Fruit fly (Drosophila melanogaster) whole organism, prepupa: ENCODE measurements around the gene CG17260.

Source experiments
- Blimp-1 ChIP-seq: fragments of 200-800 bp; sonication (Bioruptor generic); optimal IDR thresholded peaks from 3 replicates; lab custom pipeline; 2017; ENCODE audit warnings: missing biosample characterization, missing genetic modification characterization, mild to moderate bottlenecking, moderate library complexity, missing genetic modification reagents
- CG11294 ChIP-seq: fragments of 200-800 bp; sonication (Bioruptor generic); IDR thresholded peaks from 2 replicates; pipeline ENCODE4 v1.3.6; 2022; ENCODE audit warnings: missing biosample characterization, missing genetic modification characterization
- CG1621 ChIP-seq: fragments of 200-800 bp; sonication (Bioruptor generic); optimal IDR thresholded peaks from 3 replicates; lab custom pipeline; 2018; ENCODE audit warnings: missing biosample characterization, mild to moderate bottlenecking, missing genetic modification characterization
- CG16779 ChIP-seq: fragments of 200-800 bp; sonication (Bioruptor generic); optimal IDR thresholded peaks from 3 replicates; lab custom pipeline; 2017; ENCODE audit warnings: missing biosample characterization, mild to moderate bottlenecking, missing genetic modification characterization
- CG31627 ChIP-seq: fragments of 200-800 bp; sonication (Bioruptor generic); optimal IDR thresholded peaks from 3 replicates; lab custom pipeline; 2016; ENCODE audit warnings: missing biosample characterization, missing genetic modification characterization
- CG32006 ChIP-seq: fragments of 200-800 bp; sonication (Bioruptor generic); optimal IDR thresholded peaks from 3 replicates; lab custom pipeline; 2017; ENCODE audit warnings: missing biosample characterization, mild to moderate bottlenecking, missing genetic modification characterization
- CG3919 ChIP-seq: fragments of 200-800 bp; sonication (Bioruptor generic); optimal IDR thresholded peaks from 3 replicates; lab custom pipeline; 2016; ENCODE audit warnings: missing biosample characterization, missing genetic modification characterization
- CG4318 ChIP-seq: fragments of 200-800 bp; sonication (Bioruptor generic); optimal IDR thresholded peaks from 3 replicates; lab custom pipeline; 2017; ENCODE audit warnings: missing biosample characterization, mild to moderate bottlenecking, missing genetic modification characterization
- CG6163 ChIP-seq: fragments of 200-800 bp; sonication (Bioruptor generic); IDR thresholded peaks from 3 replicates; pipeline ENCODE4 v1.3.6; 2022; ENCODE audit warnings: missing biosample characterization, missing genetic modification characterization
- CG6808 ChIP-seq: fragments of 200-800 bp; sonication (Bioruptor generic); optimal IDR thresholded peaks from 3 replicates; lab custom pipeline; 2017; ENCODE audit warnings: missing biosample characterization, missing genetic modification characterization, mild to moderate bottlenecking, moderate library complexity, missing genetic modification reagents
- CG7368 ChIP-seq: fragments of 200-800 bp; sonication (Bioruptor generic); optimal IDR thresholded peaks from 3 replicates; lab custom pipeline; 2016; ENCODE audit warnings: missing biosample characterization, missing genetic modification characterization
- CG8119 ChIP-seq: fragments of 200-800 bp; sonication (Bioruptor generic); IDR thresholded peaks from 3 replicates; pipeline ENCODE4 v1.3.6; 2022; ENCODE audit warnings: missing biosample characterization, missing genetic modification characterization
- CG8319 ChIP-seq: fragments of 200-800 bp; sonication (Bioruptor generic); optimal IDR thresholded peaks from 3 replicates; lab custom pipeline; 2016; ENCODE audit warnings: missing biosample characterization, missing genetic modification characterization
- Eip78C ChIP-seq: fragments of 200-800 bp; sonication (Bioruptor generic); peaks from one replicate; lab custom pipeline; 2016; ENCODE audit warnings: missing biosample characterization, missing genetic modification characterization
- Eip93F ChIP-seq: fragments of 200-800 bp; sonication (Bioruptor generic); optimal IDR thresholded peaks from 2 replicates; lab custom pipeline; 2016; ENCODE audit warnings: missing biosample characterization, mild to moderate bottlenecking, missing genetic modification characterization
- Ets96B ChIP-seq: fragments of 200-800 bp; optimal IDR thresholded peaks from 2 replicates; lab custom pipeline; 2019; ENCODE audit warnings: missing biosample characterization, mild to moderate bottlenecking, missing genetic modification characterization, moderate library complexity
- Hr38 ChIP-seq: sonication (Bioruptor generic); optimal IDR thresholded peaks from 2 replicates; lab custom pipeline; 2016; ENCODE audit warnings: missing biosample characterization, missing genetic modification characterization
- Hr39 ChIP-seq: fragments of 200-800 bp; sonication (Bioruptor generic); optimal IDR thresholded peaks from 2 replicates; lab custom pipeline; 2016; ENCODE audit warnings: missing biosample characterization, missing genetic modification characterization
- Hr4 ChIP-seq: fragments of 200-800 bp; sonication (Bioruptor generic); optimal IDR thresholded peaks from 3 replicates; lab custom pipeline; 2016; ENCODE audit warnings: missing biosample characterization, missing genetic modification characterization
- OdsH ChIP-seq: fragments of 200-800 bp; sonication (Bioruptor generic); optimal IDR thresholded peaks from 3 replicates; lab custom pipeline; 2016; ENCODE audit warnings: missing biosample characterization, missing genetic modification characterization
- Smox ChIP-seq: fragments of 200-800 bp; sonication (Bioruptor generic); optimal IDR thresholded peaks from 3 replicates; lab custom pipeline; 2016; ENCODE audit warnings: missing biosample characterization, missing genetic modification characterization
- Sox102F ChIP-seq: fragments of 200-800 bp; sonication (Bioruptor generic); optimal IDR thresholded peaks from 2 replicates; lab custom pipeline; 2016; ENCODE audit warnings: missing biosample characterization, mild to moderate bottlenecking, missing genetic modification characterization
- acj6 ChIP-seq: fragments of 200-800 bp; sonication (Bioruptor generic); optimal IDR thresholded peaks from 3 replicates; lab custom pipeline; 2016; ENCODE audit warnings: missing biosample characterization, missing genetic modification characterization
- dac ChIP-seq: fragments of 200-800 bp; sonication (Bioruptor generic); optimal IDR thresholded peaks from 2 replicates; lab custom pipeline; 2017; ENCODE audit warnings: missing biosample characterization, mild to moderate bottlenecking, missing genetic modification characterization
- dsx ChIP-seq: fragments of 200-800 bp; optimal IDR thresholded peaks from 3 replicates; lab custom pipeline; 2019; ENCODE audit warnings: missing biosample characterization, mild to moderate bottlenecking, missing genetic modification characterization, moderate library complexity; ENCODE audit not compliant: poor library complexity, severe bottlenecking
- esn ChIP-seq: fragments of 200-800 bp; sonication (Bioruptor generic); optimal IDR thresholded peaks from 2 replicates; lab custom pipeline; 2016; ENCODE audit warnings: missing biosample characterization, mild to moderate bottlenecking, missing genetic modification characterization, moderate library complexity
- fkh ChIP-seq: fragments of 200-800 bp; sonication (Bioruptor generic); optimal IDR thresholded peaks from 3 replicates; lab custom pipeline; 2017; ENCODE audit warnings: missing biosample characterization, mild to moderate bottlenecking, missing genetic modification characterization, moderate library complexity
- lz ChIP-seq: fragments of 200-800 bp; sonication (Bioruptor generic); optimal IDR thresholded peaks from 3 replicates; lab custom pipeline; 2016; ENCODE audit warnings: missing biosample characterization, missing genetic modification characterization
- pdm3 ChIP-seq: fragments of 200-800 bp; sonication (Bioruptor generic); optimal IDR thresholded peaks from 3 replicates; lab custom pipeline; 2016; ENCODE audit warnings: missing biosample characterization, missing genetic modification characterization
- spab ChIP-seq: fragments of 200-800 bp; sonication (Bioruptor generic); optimal IDR thresholded peaks from 2 replicates; lab custom pipeline; 2017; ENCODE audit warnings: missing biosample characterization, mild to moderate bottlenecking, missing genetic modification characterization, missing genetic modification reagents
- ss ChIP-seq, 2 experiments: fragments of 200-800 bp; sonication (Bioruptor generic); optimal IDR thresholded peaks; 2 replicates in 1 of 2; 3 replicates in 1 of 2; lab custom pipeline; 2017 to 2018; ENCODE audit warnings: mild to moderate bottlenecking in 2 of 2, missing biosample characterization in 2 of 2, missing genetic modification characterization in 2 of 2, moderate library complexity in 1 of 2
- svp ChIP-seq: fragments of 200-800 bp; sonication (Bioruptor generic); peaks from one replicate; lab custom pipeline; 2016; ENCODE audit warnings: missing biosample characterization, missing genetic modification characterization
- topi ChIP-seq: fragments of 200-800 bp; sonication (Bioruptor generic); optimal IDR thresholded peaks from 3 replicates; lab custom pipeline; 2016; ENCODE audit warnings: missing biosample characterization, missing genetic modification characterization

Gene CG17260

dm6 chr2L:3012780-3013179 lies 24.2 kb upstream of the CG17260 start (continued):
- peak; percentile 21 for TF ChIP-seq CG1621 (tag; lab: Kevin White, UChicago)
- TF ChIP-seq pdm3 (GFP tag; lab: Kevin White, UChicago): peak; percentile 62
- TF ChIP-seq lz (GFP tag; lab: Kevin White, UChicago): peak; percentile 43
- no peak for TF ChIP-seq CG7368 (GFP tag; lab: Kevin White, UChicago)
- peak; percentile 76 for TF ChIP-seq CG8119 (GFP tag; lab: Robert Waterston, UW)
- peak; percentile 83 for TF ChIP-seq Hr4
- no peak for TF ChIP-seq Blimp-1 (GFP tag; lab: Kevin White, UChicago)
- peak; percentile 54 for TF ChIP-seq topi (GFP tag; lab: Kevin White, UChicago)
- TF ChIP-seq Ets96B: peak; percentile 46
- peak; percentile 89 for TF ChIP-seq CG6163 (GFP tag; lab: Robert Waterston, UW)
- no peak for TF ChIP-seq OdsH (GFP tag; lab: Kevin White, UChicago)
- no peak for TF ChIP-seq CG4318

DNA sequence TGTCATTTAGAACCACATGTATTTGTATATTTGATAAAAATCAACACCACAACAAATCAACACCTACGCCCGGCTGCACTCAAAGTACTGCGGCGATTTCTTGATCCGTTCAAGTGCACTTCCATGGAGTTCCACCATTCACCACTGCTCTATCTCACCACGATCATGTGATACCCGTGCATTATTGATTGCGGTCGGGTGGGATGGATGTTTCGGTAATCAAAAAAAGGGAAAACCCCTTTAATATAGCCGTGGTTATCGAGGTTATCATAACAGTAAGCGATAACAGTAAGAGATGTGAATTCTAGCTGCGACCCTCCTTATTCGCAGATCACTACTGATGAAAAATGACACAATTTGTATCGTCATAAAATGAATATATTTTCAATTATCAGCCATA lies 18.8 kb upstream of the CG17260 start, which contains the start of the genes CG17224 and CG17264:
CG17224 (minus strand) TSS at position 97 of the 400 bp plus-strand sequence.
CG17264 (plus strand) TSS at position 297 of the 400 bp plus-strand sequence.
- TF ChIP-seq lz (GFP tag; lab: Kevin White, UChicago): no peak
- TF ChIP-seq Eip93F (GFP tag; lab: Kevin White, UChicago): no peak
- TF ChIP-seq svp (GFP tag; lab: Kevin White, UChicago): peak; percentile 83

- TF ChIP-seq CG16779 (tag; lab: Kevin White, UChicago) (no peak), esn (GFP tag; lab: Kevin White, UChicago) (peak; percentile 16), dac (no peak), spab (no peak), CG8119 (GFP tag; lab: Robert Waterston, UW) (no peak), CG1621 (tag; lab: Kevin White, UChicago) (peak; percentile 81), Sox102F (GFP tag; lab: Kevin White, UChicago) (no peak), CG6808 (GFP tag; lab: Kevin White, UChicago) (no peak), dsx (GFP tag; lab: Kevin White, UChicago) (no peak), CG8319 (GFP tag; lab: Kevin White, UChicago) (no peak), Eip78C (no peak), CG11294 (GFP tag; lab: Robert Waterston, UW) (no peak), Hr39 (no peak), Hr38 (no peak), Smox (GFP tag; lab: Kevin White, UChicago) (no peak), ss (GFP tag; optimal IDR thresholded peaks at IDR 0.05; lab: Kevin White, UChicago) (no peak)
Measured at dm6 chr2L:3022986-3023385, 14.0 kb upstream of the CG17260 start, which contains the start of the genes alpha4GT1 and Prp40. TSS of gene alpha4GT1 (minus strand) at chr2L:3023141. TSS of gene Prp40 (plus strand) at chr2L:3023226.

dm6 chr2L:3029012-3029411 lies 8.0 kb upstream of the CG17260 start, which contains the start of the genes Sf3b2 and CG17219:
TSS of gene Sf3b2 (minus strand) at chr2L:3029168.
TSS of gene CG17219 (plus strand) at chr2L:3029253.
- TF ChIP-seq acj6 (GFP tag; lab: Kevin White, UChicago) (no peak), CG3919 (no peak), esn (GFP tag; lab: Kevin White, UChicago) (peak; percentile 16), CG31627 (GFP tag; lab: Kevin White, UChicago) (peak; percentile 8)

DNA sequence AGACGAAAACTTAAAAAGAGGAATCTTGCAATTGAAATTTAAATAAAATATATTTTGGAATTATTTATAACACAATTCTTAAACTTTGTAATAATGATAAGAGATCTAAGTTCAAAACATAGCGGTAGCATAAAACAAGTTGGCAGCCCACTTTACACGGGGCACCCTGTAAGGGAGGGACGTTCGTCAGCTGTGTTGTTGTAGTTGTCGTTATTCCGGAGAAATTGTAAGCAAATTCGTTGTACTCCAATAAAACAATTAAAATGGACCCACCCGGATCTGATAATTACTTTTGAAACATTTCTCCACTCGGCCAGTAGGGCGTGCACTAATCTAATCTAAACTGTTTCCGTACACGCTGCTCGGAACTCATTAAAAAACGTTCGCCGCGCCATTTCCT lies 6.7 kb upstream of the CG17260 start, which contains the start of gene GABPI:
GABPI (plus strand) TSS at position 190 of the 400 bp plus-strand sequence.
- peak; percentile 64 for TF ChIP-seq CG1621 (tag; lab: Kevin White, UChicago)
- TF ChIP-seq CG32006 (GFP tag; lab: Kevin White, UChicago): no peak
- no peak for TF ChIP-seq Smox (GFP tag; lab: Kevin White, UChicago)
- TF ChIP-seq esn (GFP tag; lab: Kevin White, UChicago): peak; percentile 35
- TF ChIP-seq spab: no peak
- no peak for TF ChIP-seq fkh (GFP tag; lab: Kevin White, UChicago)
- TF ChIP-seq OdsH (GFP tag; lab: Kevin White, UChicago): no peak
- TF ChIP-seq CG6163 (GFP tag; lab: Robert Waterston, UW): peak; percentile 51; the same call in 2 of the 3 replicates
- no peak for TF ChIP-seq CG31627 (GFP tag; lab: Kevin White, UChicago)
- no peak for TF ChIP-seq Ets96B
- TF ChIP-seq, all 60 proteins: peak for 3
